Worm (Caenorhabditis elegans) whole organism, L4 larva: Measurements from ENCODE around the gene Y39A1A.3.

Experiments used
- F26F4.8 ChIP-seq: fragments of 200-800 bp; sonication (Bioruptor generic); conservative IDR thresholded peaks from 2 replicates; pipeline ENCODE4 v1.3.6; 2022; ENCODE audit warnings: missing genetic modification characterization, missing compliant biosample characterization
- F49E8.2 ChIP-seq: sonication (generic microtip); optimal IDR thresholded peaks from 2 replicates; lab custom pipeline; 2016; ENCODE audit warnings: missing compliant biosample characterization, mild to moderate bottlenecking, missing genetic modification characterization, borderline replicate concordance
- R02D3.7 ChIP-seq: fragments of 150-350 bp; sonication (generic microtip); optimal IDR thresholded peaks from 3 replicates; lab custom pipeline; 2014; ENCODE audit warnings: missing biosample characterization, missing genetic modification characterization
- Y105C5A.15 ChIP-seq: fragments of 200-800 bp; sonication (Bioruptor generic); IDR thresholded peaks from 2 replicates; pipeline ENCODE4 v1.3.6; 2022; ENCODE audit warnings: missing genetic modification characterization, missing compliant biosample characterization
- Y75B8A.6 ChIP-seq: fragments of 200-800 bp; sonication (Bioruptor generic); IDR thresholded peaks from 2 replicates; pipeline ENCODE4 v1.3.6; 2022; ENCODE audit warnings: missing genetic modification reagents, missing genetic modification characterization, missing compliant biosample characterization
- ZK546.5 ChIP-seq, 2 experiments: sonication (generic microtip); optimal IDR thresholded peaks; 2 replicates each; lab custom pipeline; 2017; ENCODE audit warnings: missing biosample characterization in 2 of 2, missing genetic modification characterization in 2 of 2
- aha-1 ChIP-seq: fragments of 150-350 bp; peaks from one replicate; lab custom pipeline; 2014; ENCODE audit warnings: missing biosample characterization, missing genetic modification characterization
- ceh-28 ChIP-seq: fragments of 150-350 bp; optimal IDR thresholded peaks from 2 replicates; lab custom pipeline; 2014; ENCODE audit warnings: missing biosample characterization, missing genetic modification reagents, missing genetic modification characterization
- ctbp-1 ChIP-seq: fragments of 200-800 bp; sonication (Bioruptor generic); IDR thresholded peaks from 2 replicates; pipeline ENCODE4 v1.3.6; 2022; ENCODE audit warnings: missing genetic modification reagents, missing genetic modification characterization, missing compliant biosample characterization
- daf-12 ChIP-seq: fragments of 150-350 bp; optimal IDR thresholded peaks from 2 replicates; lab custom pipeline; 2014; ENCODE audit warnings: missing biosample characterization, missing genetic modification reagents, missing genetic modification characterization
- dmd-6 ChIP-seq: fragments of 200-800 bp; sonication (Bioruptor generic); IDR thresholded peaks from 2 replicates; pipeline ENCODE4 v1.3.6; 2022; ENCODE audit warnings: missing genetic modification reagents, missing genetic modification characterization, missing compliant biosample characterization
- dmd-8 ChIP-seq: fragments of 200-800 bp; sonication (Bioruptor generic); IDR thresholded peaks from 2 replicates; pipeline ENCODE4 v1.3.6; 2022; ENCODE audit warnings: missing genetic modification characterization, missing compliant biosample characterization
- duxl-1 ChIP-seq: sonication (generic microtip); optimal IDR thresholded peaks from 2 replicates; lab custom pipeline; 2016; ENCODE audit warnings: mild to moderate bottlenecking, missing genetic modification characterization, moderate library complexity, missing compliant biosample characterization; ENCODE audit not compliant: poor library complexity
- gei-8 ChIP-seq: fragments of 200-800 bp; sonication (Bioruptor generic); optimal IDR thresholded peaks from 2 replicates; lab custom pipeline; 2018; ENCODE audit warnings: mild to moderate bottlenecking, missing genetic modification characterization, missing compliant biosample characterization
- hmg-1.1 ChIP-seq: fragments of 200-800 bp; sonication (Bioruptor generic); IDR thresholded peaks from 2 replicates; pipeline ENCODE4 v1.3.6; 2022; ENCODE audit warnings: missing genetic modification reagents, missing genetic modification characterization, missing compliant biosample characterization
- jun-1 ChIP-seq: fragments of 150-350 bp; optimal IDR thresholded peaks from 2 replicates; lab custom pipeline; 2014; ENCODE audit warnings: missing biosample characterization, missing genetic modification reagents, missing genetic modification characterization
- lim-7 ChIP-seq: fragments of 200-800 bp; sonication (Bioruptor generic); IDR thresholded peaks from 2 replicates; pipeline ENCODE4 v1.3.6; 2022; ENCODE audit warnings: missing genetic modification characterization, missing compliant biosample characterization
- lin-38 ChIP-seq: fragments of 200-800 bp; sonication (Bioruptor generic); IDR thresholded peaks from 2 replicates; pipeline ENCODE4 v1.3.6; 2022; ENCODE audit warnings: missing genetic modification reagents, missing genetic modification characterization, missing compliant biosample characterization
- madf-5 ChIP-seq, 2 experiments: fragments of 200-800 bp; sonication (Bioruptor generic); IDR thresholded peaks; 2 replicates each; pipeline ENCODE4 v1.3.6; 2022; ENCODE audit warnings: missing compliant biosample characterization in 2 of 2, missing genetic modification characterization in 2 of 2
- nhr-111 ChIP-seq: fragments of 200-800 bp; sonication (Bioruptor generic); optimal IDR thresholded peaks from 2 replicates; lab custom pipeline; 2018; ENCODE audit warnings: mild to moderate bottlenecking, missing genetic modification characterization, missing compliant biosample characterization
- saeg-2 ChIP-seq: fragments of 200-800 bp; sonication (Bioruptor generic); IDR thresholded peaks from 2 replicates; pipeline ENCODE4 v1.3.6; 2022; ENCODE audit warnings: missing genetic modification reagents, missing genetic modification characterization, missing compliant biosample characterization
- tra-1 ChIP-seq: fragments of 200-800 bp; sonication (Bioruptor generic); IDR thresholded peaks from 2 replicates; pipeline ENCODE4 v1.3.6; 2022; ENCODE audit warnings: missing genetic modification reagents, missing genetic modification characterization, missing compliant biosample characterization
- unc-62 ChIP-seq, 3 experiments: fragments of 150-350 bp in 1 of 3; sonication (generic microtip); optimal IDR thresholded peaks in 2 of 3; peaks in 1 of 3; 1 replicate in 1 of 3; 2 replicates in 2 of 3; lab custom pipeline; 2014 to 2017; ENCODE audit warnings: missing biosample characterization in 3 of 3, missing genetic modification characterization in 3 of 3, missing genetic modification reagents in 3 of 3, missing genotype in 1 of 3
- zfp-2 ChIP-seq: sonication (generic microtip); optimal IDR thresholded peaks from 2 replicates; lab custom pipeline; 2016; ENCODE audit warnings: mild to moderate bottlenecking, missing genetic modification characterization, missing compliant biosample characterization
- ztf-7 ChIP-seq: fragments of 150-350 bp; optimal IDR thresholded peaks from 2 replicates; lab custom pipeline; 2014; ENCODE audit warnings: missing biosample characterization, missing genetic modification characterization

The Y39A1A.3 gene

DNA sequence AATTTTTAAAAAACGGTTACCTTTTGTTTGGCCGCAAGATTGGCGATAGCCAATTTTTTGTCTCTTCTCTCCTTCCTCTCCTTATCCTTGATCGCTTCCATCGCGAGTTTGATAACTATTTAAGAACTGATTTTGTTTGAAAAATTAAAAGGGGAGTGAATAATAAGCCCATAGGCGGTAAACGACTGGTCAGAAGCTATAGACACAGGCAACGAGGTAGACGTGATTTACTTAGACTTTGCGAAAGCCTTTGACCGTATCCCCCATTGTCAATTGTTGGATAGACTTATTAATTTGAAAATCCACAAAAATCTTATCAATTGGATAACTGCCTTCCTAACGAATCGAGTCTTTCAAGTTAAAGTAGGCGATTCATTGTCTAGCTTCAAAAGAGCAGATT lies 10.0 kb downstream of the Y39A1A.3 start, which contains the start of gene Y45F3A.5 (continued):
- no peak for TF ChIP-seq hmg-1.1 (GFP tag; lab: Robert Waterston, UW)
- TF ChIP-seq ztf-7 (tag; lab: Kevin White, UChicago), result no peak

DNA sequence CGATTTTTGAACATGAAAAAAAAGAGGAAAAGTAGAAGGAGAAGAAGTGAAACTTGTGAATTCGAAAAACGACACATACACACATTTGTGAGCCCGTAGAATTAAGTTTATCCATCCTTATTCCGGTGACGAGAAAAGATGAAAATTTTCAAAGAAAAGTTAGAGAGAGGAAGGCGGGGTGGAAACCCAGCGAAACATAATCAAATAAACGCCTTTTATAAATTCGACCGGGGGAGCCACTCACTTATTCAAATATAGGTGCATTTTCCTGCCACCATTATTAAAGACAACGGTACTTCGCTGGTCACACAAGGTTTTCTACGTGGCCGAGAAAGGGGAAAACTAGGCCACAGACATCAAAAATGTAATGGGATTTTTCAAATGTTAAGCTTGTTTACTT lies 12.8 kb downstream of the Y39A1A.3 start:
- TF ChIP-seq ctbp-1 (GFP tag; lab: Robert Waterston, UW) (0 out of 2 replicates have a peak, but pooled peaks have one; percentile 37), Y75B8A.6 (GFP tag; lab: Robert Waterston, UW) (no peak)

DNA sequence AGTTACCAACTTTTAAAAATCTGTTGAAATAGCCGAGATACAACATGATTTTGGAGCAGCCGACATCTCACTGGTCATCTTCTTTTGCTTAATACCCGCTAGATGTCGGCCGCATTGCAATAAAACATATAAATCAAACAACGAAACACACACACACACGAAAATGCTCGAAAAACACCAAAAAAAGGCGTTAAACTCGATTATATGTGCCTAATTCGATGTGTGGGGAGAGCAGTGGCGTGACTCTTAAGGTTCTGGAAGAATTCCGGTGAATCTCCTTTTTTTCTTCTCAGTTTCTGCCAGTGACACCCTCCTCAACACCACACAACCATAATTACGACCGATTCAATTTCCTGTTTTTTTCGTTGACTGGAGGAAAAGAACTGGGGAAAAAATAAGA lies 16.1 kb downstream of the Y39A1A.3 start:
- no peak for TF ChIP-seq gei-8 (GFP tag; lab: Kevin White, UChicago)
- TF ChIP-seq ZK546.5 (tag; optimal IDR thresholded peaks at IDR 0.05; lab: Kevin White, UChicago), result no peak
- no peak for TF ChIP-seq R02D3.7
- TF ChIP-seq jun-1 (tag; lab: Kevin White, UChicago), result no peak
- TF ChIP-seq aha-1 (tag; lab: Kevin White, UChicago), result peak; percentile 71
- TF ChIP-seq dmd-8 (GFP tag; lab: Robert Waterston, UW), result no peak

DNA sequence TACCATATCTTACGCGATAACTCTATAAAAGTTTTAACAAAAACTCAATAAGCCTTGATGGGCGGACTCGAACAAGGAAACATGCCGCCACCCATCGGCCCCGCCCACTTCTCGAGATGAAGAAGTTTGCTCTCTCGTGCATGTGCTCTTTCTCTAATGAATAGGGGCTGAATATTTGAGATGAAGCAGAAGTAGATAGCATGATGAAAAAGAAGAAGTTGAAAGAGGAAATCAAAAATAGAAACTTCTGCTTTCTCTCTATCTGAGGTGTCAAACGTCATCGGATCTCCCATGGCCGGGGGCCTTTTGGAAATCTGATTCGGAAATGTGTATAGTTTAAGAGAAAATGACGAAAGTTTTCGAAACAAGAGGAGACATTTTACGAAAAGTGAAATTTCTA lies 17.4 kb downstream of the Y39A1A.3 start:
- TF ChIP-seq ceh-28 (tag; lab: Kevin White, UChicago) (no peak), F26F4.8 (GFP tag; lab: Robert Waterston, UW) (no peak), Y105C5A.15 (GFP tag; lab: Robert Waterston, UW) (no peak), saeg-2 (GFP tag; lab: Robert Waterston, UW) (no peak)

DNA sequence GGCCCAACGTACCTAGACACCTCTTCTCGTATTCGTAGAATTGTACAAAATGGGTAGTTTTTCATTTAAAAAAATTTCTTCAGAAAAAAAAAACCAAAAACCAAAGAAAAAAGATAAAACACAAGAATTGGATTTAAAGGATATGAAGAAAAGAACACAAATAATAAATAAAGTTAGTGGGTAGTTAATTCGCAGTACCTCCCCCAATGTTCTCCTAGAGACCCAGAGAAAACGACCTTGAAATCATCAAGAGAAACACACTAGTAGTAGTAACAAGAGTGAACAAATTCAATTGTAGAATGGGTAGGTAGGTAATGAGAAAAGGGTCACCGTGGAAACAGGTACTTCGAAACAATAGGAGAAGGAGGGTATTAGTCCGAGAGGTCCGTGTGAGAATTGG lies 18.5 kb downstream of the Y39A1A.3 start:
- TF ChIP-seq duxl-1 (tag; lab: Kevin White, UChicago) (no peak), unc-62 (GFP tag; optimal IDR thresholded peaks at IDR 0.05 in 1 of 2; lab: Kevin White, UChicago) (peak in 1 of 2 experiments; percentile 72), unc-62 (tag; optimal IDR thresholded peaks at IDR 0.05; lab: Kevin White, UChicago) (no peak)

DNA sequence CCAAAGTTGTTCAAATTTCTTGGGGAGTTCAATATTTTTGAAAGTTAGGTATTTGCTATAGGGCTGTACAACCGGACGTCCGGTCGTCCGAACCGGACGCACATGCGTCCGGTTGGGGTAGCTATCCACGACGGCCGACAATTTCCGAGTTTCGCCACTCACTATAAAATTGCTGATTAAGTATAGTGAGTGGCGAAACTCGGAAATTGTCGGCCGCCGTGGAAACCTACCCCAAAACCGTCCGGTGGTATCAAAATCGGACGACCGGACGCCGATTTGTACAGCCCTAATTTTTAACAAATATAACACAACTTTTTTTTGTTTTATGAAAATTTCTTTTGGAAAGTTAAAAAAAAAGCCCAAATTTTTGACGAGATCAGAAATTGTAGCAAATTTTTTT lies 20.0 kb downstream of the Y39A1A.3 start:
- 0 out of 2 replicates have a peak, but pooled peaks have one; percentile 24 for TF ChIP-seq lin-38

DNA sequence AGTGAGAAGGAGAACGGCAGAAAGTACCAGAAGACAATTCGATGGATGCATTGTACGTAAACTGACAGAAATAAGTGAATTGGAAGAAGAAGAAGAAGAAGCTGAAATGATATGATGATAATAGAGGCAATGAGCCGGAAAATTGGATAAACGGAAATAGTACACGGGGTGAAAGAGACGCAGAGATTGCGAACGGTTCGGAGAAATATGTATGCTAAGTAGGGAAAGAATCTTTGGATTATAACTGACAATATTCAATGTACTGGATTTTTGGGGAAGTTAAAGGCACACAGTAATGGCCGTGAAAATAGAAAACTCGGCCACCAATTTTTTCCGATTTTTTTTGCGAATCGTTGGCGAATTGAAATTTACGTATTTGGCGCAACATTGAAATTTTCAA lies 21.0 kb downstream of the Y39A1A.3 start, which contains the start of gene Y45F3A.4:
Y45F3A.4 (minus strand) TSS at position 101 of the 400 bp plus-strand sequence.
- TF ChIP-seq daf-12 (tag; lab: Kevin White, UChicago) (no peak), tra-1 (GFP tag; lab: Robert Waterston, UW) (0 out of 2 replicates have a peak, but pooled peaks have one; percentile 8)

DNA sequence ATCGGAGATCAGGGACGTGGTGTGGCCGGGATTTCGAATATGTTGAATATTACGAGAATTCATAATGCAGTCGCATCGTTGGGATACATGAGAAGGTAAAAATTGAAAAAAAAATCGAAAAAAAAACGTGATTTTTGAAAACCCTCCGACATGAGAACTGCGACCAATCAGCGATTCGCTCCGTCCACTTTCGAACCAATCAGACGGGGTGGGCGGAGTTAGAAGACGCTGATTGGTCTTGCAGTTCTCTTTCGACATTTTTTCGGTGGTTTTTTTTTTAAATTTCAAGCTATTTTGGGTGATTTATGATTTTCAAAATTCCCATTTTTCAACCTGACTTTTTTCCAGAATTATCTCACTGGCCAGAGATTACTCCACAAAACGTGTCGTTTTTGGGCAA lies 27.0 kb downstream of the Y39A1A.3 start:
- no peak for TF ChIP-seq dmd-8 (GFP tag; lab: Robert Waterston, UW)
- no peak for TF ChIP-seq zfp-2 (tag; lab: Kevin White, UChicago)
- TF ChIP-seq dmd-6 (GFP tag; lab: Robert Waterston, UW), result no peak
- TF ChIP-seq lim-7 (GFP tag; lab: Robert Waterston, UW), result no peak
- TF ChIP-seq nhr-111 (GFP tag; lab: Kevin White, UChicago), result no peak
- no peak for TF ChIP-seq madf-5 (GFP tag; IDR thresholded peaks at IDR 0.05; lab: Robert Waterston, UW)
- TF ChIP-seq F49E8.2 (tag; lab: Kevin White, UChicago), result no peak
